Fruit fly (Drosophila melanogaster): Measurements from ENCODE around the gene CG14377.

The CG14377 gene

DNA sequence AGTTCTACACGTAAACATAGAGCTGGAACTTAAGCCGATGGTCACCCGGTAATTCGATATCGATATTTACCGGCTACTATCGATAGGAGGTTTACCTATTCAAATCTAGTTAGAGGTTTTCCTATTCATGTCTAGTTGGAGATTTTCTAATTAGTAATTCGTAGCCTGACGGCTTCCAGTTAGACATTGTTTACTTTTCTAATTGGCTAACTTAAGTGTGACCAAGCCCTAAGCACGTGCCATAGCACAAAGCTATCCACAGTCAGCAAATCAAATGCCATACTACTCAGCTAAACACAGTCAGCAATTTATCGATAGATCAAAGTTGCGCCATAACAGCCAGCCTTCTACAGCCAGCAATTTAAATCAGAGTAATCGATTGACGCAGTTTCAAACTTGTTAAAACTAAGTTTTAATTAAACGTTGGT lies 5.4 kb downstream of the CG14377 start, which contains the start of gene Dpm3 (continued):
- TF ChIP-seq BtbVII (GFP tag; optimal IDR thresholded peaks at IDR 0.05): no peak
- no peak for TF ChIP-seq CG6689 (GFP tag; IDR thresholded peaks at IDR 0.05)
- TF ChIP-seq insv (GFP tag; optimal IDR thresholded peaks at IDR 0.05): peak; percentile 100
- no peak for TF ChIP-seq CG10959 (GFP tag; IDR thresholded peaks at IDR 0.05)
- TF ChIP-seq az2 (GFP tag; optimal IDR thresholded peaks at IDR 0.05): no peak
- TF ChIP-seq CG6175 (GFP tag; IDR thresholded peaks at IDR 0.05): no peak
- TF ChIP-seq Doc2 (GFP tag; IDR thresholded peaks at IDR 0.05): no peak
- TF ChIP-seq CG2678 (tag; optimal IDR thresholded peaks at IDR 0.05): peak; percentile 18
- no peak for TF ChIP-seq Lim3 (GFP tag; IDR thresholded peaks at IDR 0.05)
- no peak for TF ChIP-seq Dfd (GFP tag; optimal IDR thresholded peaks at IDR 0.05)
- peak; percentile 67 for TF ChIP-seq vvl (GFP tag; IDR thresholded peaks at IDR 0.05)
- TF ChIP-seq chm (GFP tag; IDR thresholded peaks at IDR 0.05): no peak
- no peak for TF ChIP-seq prd (optimal IDR thresholded peaks at IDR 0.05)
- peak; percentile 43; the same call in 2 of the 3 replicates for TF ChIP-seq prd (GFP tag; IDR thresholded peaks at IDR 0.05)
- no peak for TF ChIP-seq Asciz (GFP tag; optimal IDR thresholded peaks at IDR 0.05)
- peak in 1 of 3 experiments; percentile 78 for TF ChIP-seq Stat92E (GFP tag; optimal IDR thresholded peaks at IDR 0.05)
- no peak for TF ChIP-seq nau (GFP tag; optimal IDR thresholded peaks at IDR 0.05)
- TF ChIP-seq CG3407 (GFP tag; optimal IDR thresholded peaks at IDR 0.05): no peak
- TF ChIP-seq CG13775 (GFP tag; optimal IDR thresholded peaks at IDR 0.05): peak; percentile 30
- TF ChIP-seq kah (GFP tag; optimal IDR thresholded peaks at IDR 0.05): no peak
- TF ChIP-seq CG2202 (tag; optimal IDR thresholded peaks at IDR 0.05): peak; percentile 0
- no peak for TF ChIP-seq Meics (GFP tag; optimal IDR thresholded peaks at IDR 0.05)
- no peak for TF ChIP-seq odd (GFP tag; optimal IDR thresholded peaks at IDR 0.05)
- TF ChIP-seq CG14710 (tag; optimal IDR thresholded peaks at IDR 0.05): peak; percentile 72
- TF ChIP-seq CG10431 (GFP tag; optimal IDR thresholded peaks at IDR 0.05): no peak
- peak; percentile 60 for TF ChIP-seq row (GFP tag; IDR thresholded peaks at IDR 0.05)
- no peak for TF ChIP-seq org-1 (GFP tag; optimal IDR thresholded peaks at IDR 0.05)
- TF ChIP-seq gsb (GFP tag; IDR thresholded peaks at IDR 0.05): no peak
- peak; percentile 71 for TF ChIP-seq CG12769 (tag; optimal IDR thresholded peaks at IDR 0.05)
- TF ChIP-seq CG9437 (GFP tag; optimal IDR thresholded peaks at IDR 0.05): peak; percentile 98
- peak; percentile 19 for TF ChIP-seq repo (GFP tag; optimal IDR thresholded peaks at IDR 0.05)
- peak; percentile 37 for TF ChIP-seq gem (tag; optimal IDR thresholded peaks at IDR 0.05)
- no peak for TF ChIP-seq aop (GFP tag; IDR thresholded peaks at IDR 0.05)
- TF ChIP-seq CG13894 (tag; optimal IDR thresholded peaks at IDR 0.05): no peak
- TF ChIP-seq otp (GFP tag; IDR thresholded peaks at IDR 0.05): peak; percentile 62; the same call in 1 of the 3 replicates
- no peak for TF ChIP-seq CG4424 (GFP tag; optimal IDR thresholded peaks at IDR 0.05)
- TF ChIP-seq CG9817 (tag; optimal IDR thresholded peaks at IDR 0.05): peak; percentile 40
- TF ChIP-seq ken (GFP tag; IDR thresholded peaks at IDR 0.05): peak; percentile 51; the same call in 1 of the 3 replicates
- TF ChIP-seq NC2α (GFP tag; optimal IDR thresholded peaks at IDR 0.05): no peak
- peak; percentile 40 for TF ChIP-seq CG7786 (GFP tag; optimal IDR thresholded peaks at IDR 0.05)
- no peak for TF ChIP-seq ttk (GFP tag; IDR thresholded peaks at IDR 0.05)
- no peak for TF ChIP-seq danr (GFP tag; IDR thresholded peaks at IDR 0.05)
- TF ChIP-seq CG10209 (GFP tag; optimal IDR thresholded peaks at IDR 0.05): no peak
- no peak for TF ChIP-seq GATAe (GFP tag; conservative IDR thresholded peaks at IDR 0.05)
- no peak for TF ChIP-seq yki (optimal IDR thresholded peaks at IDR 0.05)
- TF ChIP-seq CG4730 (GFP tag; IDR thresholded peaks at IDR 0.05): no peak
- TF ChIP-seq gro (GFP tag; optimal IDR thresholded peaks at IDR 0.05): peak; percentile 26
- TF ChIP-seq CG1024 (GFP tag; IDR thresholded peaks at IDR 0.05): no peak
- no peak for TF ChIP-seq Hr39 (optimal IDR thresholded peaks at IDR 0.05)
- TF ChIP-seq CG12299 (tag; optimal IDR thresholded peaks at IDR 0.05): peak; percentile 5
- TF ChIP-seq CG15696 (tag; optimal IDR thresholded peaks at IDR 0.05): peak; percentile 43
- TF ChIP-seq slbo (GFP tag; IDR thresholded peaks at IDR 0.05): peak; percentile 70
- TF ChIP-seq croc (GFP tag; conservative IDR thresholded peaks at IDR 0.05): no peak
